Worm (Caenorhabditis elegans): ENCODE data around the gene let-756.

let-756 gene

DNA sequence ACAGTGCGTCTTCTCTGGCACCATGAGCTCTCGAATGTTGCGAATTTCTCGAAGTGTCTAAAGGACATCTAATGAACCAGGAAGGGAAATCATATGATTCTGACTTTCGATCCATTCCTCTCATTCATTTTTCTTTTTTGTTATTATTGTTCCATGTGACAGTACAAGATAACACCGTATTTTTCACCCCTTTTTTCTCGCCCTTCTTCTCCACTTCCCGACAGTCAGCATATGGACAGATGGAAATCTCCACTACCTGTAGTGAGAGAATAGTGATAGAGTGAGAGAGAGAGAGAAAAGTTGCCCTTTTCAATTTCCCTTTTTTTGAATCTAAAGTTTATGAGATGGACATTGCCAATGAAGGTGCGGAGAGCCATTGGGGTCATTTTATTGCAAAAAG lies 46.1 kb upstream of the let-756 start:
- no peak for TF ChIP-seq tra-1 (GFP tag; IDR thresholded peaks at IDR 0.05)
- TF ChIP-seq mdl-1 (tag; optimal IDR thresholded peaks at IDR 0.05), result peak in 1 of 2 experiments; percentile 50
- TF ChIP-seq dpl-1 (GFP tag; optimal IDR thresholded peaks at IDR 0.05), result peak; percentile 7
- TF ChIP-seq dmd-6 (GFP tag; IDR thresholded peaks at IDR 0.05), result peak; percentile 71
- TF ChIP-seq D1046.2 (GFP tag; IDR thresholded peaks at IDR 0.05), result no peak
- TF ChIP-seq unc-39 (tag; optimal IDR thresholded peaks at IDR 0.05), result no peak
- TF ChIP-seq saeg-2 (GFP tag; IDR thresholded peaks at IDR 0.05), result no peak
- TF ChIP-seq lsy-2 (tag; optimal IDR thresholded peaks at IDR 0.05), result peak in 1 of 2 experiments; percentile 24
- peak; percentile 95 for TF ChIP-seq aha-1 (tag)
- no peak for TF ChIP-seq mep-1 (tag; optimal IDR thresholded peaks at IDR 0.05)
- peak; percentile 67 for TF ChIP-seq mxl-3 (GFP tag; optimal IDR thresholded peaks at IDR 0.05)
- no peak for TF ChIP-seq nhr-41 (GFP tag; IDR thresholded peaks at IDR 0.05)
- peak; percentile 90 for TF ChIP-seq nhr-28 (tag; optimal IDR thresholded peaks at IDR 0.05)
- peak; percentile 24 for TF ChIP-seq nhr-77 (tag; optimal IDR thresholded peaks at IDR 0.05)
- TF ChIP-seq nhr-10 (tag; optimal IDR thresholded peaks at IDR 0.05), result no peak
- TF ChIP-seq mxl-2 (GFP tag; conservative IDR thresholded peaks at IDR 0.05), result no peak
- no peak for TF ChIP-seq Y105C5A.15 (GFP tag; IDR thresholded peaks at IDR 0.05)
- no peak for TF ChIP-seq cey-2 (tag; optimal IDR thresholded peaks at IDR 0.05; ENCODE audit: borderline replicate concordance, insufficient read depth)
- TF ChIP-seq hmg-1.1 (GFP tag; IDR thresholded peaks at IDR 0.05), result 0 out of 2 replicates have a peak, but pooled peaks have one; percentile 7
- TF ChIP-seq F37D6.2 (tag; optimal IDR thresholded peaks at IDR 0.05), result no peak
- TF ChIP-seq nhr-11 (tag; optimal IDR thresholded peaks at IDR 0.05), result no peak
- TF ChIP-seq mes-2 (tag; optimal IDR thresholded peaks at IDR 0.05; ENCODE audit: poor library complexity, severe bottlenecking), result peak; percentile 19
- TF ChIP-seq hlh-30 (tag; optimal IDR thresholded peaks at IDR 0.05; ENCODE audit: insufficient read depth), result peak; percentile 78
- TF ChIP-seq unc-62 (GFP tag; optimal IDR thresholded peaks at IDR 0.05 in 1 of 2), result no peak
- TF ChIP-seq unc-62 (tag; optimal IDR thresholded peaks at IDR 0.05), result no peak
- TF ChIP-seq spr-1 (tag; optimal IDR thresholded peaks at IDR 0.05), result no peak
- no peak for TF ChIP-seq spr-3 (GFP tag; optimal IDR thresholded peaks at IDR 0.05)
- TF ChIP-seq ceh-28 (tag; optimal IDR thresholded peaks at IDR 0.05), result no peak
- TF ChIP-seq hlh-11 (tag; optimal IDR thresholded peaks at IDR 0.05), result peak; percentile 14
- TF ChIP-seq gei-8 (GFP tag; optimal IDR thresholded peaks at IDR 0.05), result no peak

- TF ChIP-seq lin-1 (GFP tag; IDR thresholded peaks at IDR 0.05) (peak; percentile 55; the same call in 1 of the 2 replicates), mdl-1 (tag; optimal IDR thresholded peaks at IDR 0.05) (peak in 1 of 2 experiments; percentile 66), php-3 (GFP tag; IDR thresholded peaks at IDR 0.05) (peak; percentile 61; the same call in 1 of the 2 replicates), T20F7.1 (GFP tag; optimal IDR thresholded peaks at IDR 0.05) (peak; percentile 46), ztf-7 (tag; optimal IDR thresholded peaks at IDR 0.05) (peak; percentile 4), lin-13 (GFP tag; optimal IDR thresholded peaks at IDR 0.05) (peak; percentile 7), ceh-82 (tag; optimal IDR thresholded peaks at IDR 0.05) (no peak), nhr-76 (tag; optimal IDR thresholded peaks at IDR 0.05) (no peak), nhr-77 (tag; optimal IDR thresholded peaks at IDR 0.05) (peak; percentile 41), mes-2 (tag; optimal IDR thresholded peaks at IDR 0.05; ENCODE audit: poor library complexity, severe bottlenecking) (peak; percentile 2), zip-2 (tag; optimal IDR thresholded peaks at IDR 0.05) (peak; percentile 25), aly-2 (tag; optimal IDR thresholded peaks at IDR 0.05) (no peak), dmd-6 (GFP tag; IDR thresholded peaks at IDR 0.05) (peak; percentile 93), mep-1 (tag; optimal IDR thresholded peaks at IDR 0.05) (peak; percentile 32), lsy-2 (tag; optimal IDR thresholded peaks at IDR 0.05) (peak; percentile 25 to 34), aha-1 (tag) (peak; percentile 7), hlh-30 (tag; optimal IDR thresholded peaks at IDR 0.05; ENCODE audit: insufficient read depth) (peak; percentile 35), hlh-11 (tag; optimal IDR thresholded peaks at IDR 0.05) (peak; percentile 89), nhr-48 (tag; optimal IDR thresholded peaks at IDR 0.05) (peak; percentile 50), nhr-11 (tag; optimal IDR thresholded peaks at IDR 0.05) (no peak), lim-7 (GFP tag; IDR thresholded peaks at IDR 0.05) (no peak), R02D3.7 (tag; optimal IDR thresholded peaks at IDR 0.05) (no peak), nhr-28 (tag; optimal IDR thresholded peaks at IDR 0.05) (peak; percentile 84), nhr-42 (GFP tag; IDR thresholded peaks at IDR 0.05) (no peak), nhr-6 (tag; optimal IDR thresholded peaks at IDR 0.05) (peak; percentile 52), daf-16 (GFP tag; optimal IDR thresholded peaks at IDR 0.05) (peak in 1 of 2 experiments; percentile 15), daf-16 (tag; optimal IDR thresholded peaks at IDR 0.05) (peak; percentile 80), dve-1 (tag; optimal IDR thresholded peaks at IDR 0.05; ENCODE audit: insufficient read depth) (peak; percentile 88), pqm-1 (tag; optimal IDR thresholded peaks at IDR 0.05) (peak; percentile 95), zfp-2 (tag; optimal IDR thresholded peaks at IDR 0.05) (no peak), lin-15B (tag; optimal IDR thresholded peaks at IDR 0.05) (no peak)
Observed at ce11 chrIII:6361560-6361959, 45.4 kb upstream of the let-756 start.
